Fruit fly (Drosophila melanogaster): ENCODE results near the gene CG17026.

- TF ChIP-seq psq (optimal IDR thresholded peaks at IDR 0.05) (no peak), Myc (optimal IDR thresholded peaks at IDR 0.05) (no peak), h (optimal IDR thresholded peaks at IDR 0.05) (no peak), ttk (optimal IDR thresholded peaks at IDR 0.05) (no peak)
Observed at dm6 chr3L:16012315-16012950, 37.3 kb downstream of the CG17026 start.
